Fruit fly (Drosophila melanogaster) whole organism, embryonic: ENCODE measurements around the gene mRpL48.

Experiments
- C15 ChIP-seq: fragments of 200-800 bp; sonication (Bioruptor generic); IDR thresholded peaks from 3 replicates; pipeline ENCODE4 v1.3.6; 2022; ENCODE audit warnings: missing biosample characterization, missing genetic modification characterization
- CG10209 ChIP-seq: fragments of 200-800 bp; sonication (Bioruptor generic); optimal IDR thresholded peaks from 3 replicates; lab custom pipeline; 2017; ENCODE audit warnings: missing biosample characterization, mild to moderate bottlenecking, missing genetic modification characterization, missing genetic modification reagents
- CG10431 ChIP-seq: fragments of 200-800 bp; sonication (Bioruptor generic); optimal IDR thresholded peaks from 3 replicates; lab custom pipeline; 2018; ENCODE audit warnings: missing biosample characterization, mild to moderate bottlenecking, missing genetic modification characterization
- CG10654 ChIP-seq: fragments of 200-800 bp; sonication (Bioruptor generic); optimal IDR thresholded peaks from 2 replicates; lab custom pipeline; 2016; ENCODE audit warnings: missing biosample characterization, missing genetic modification characterization
- CG10979 ChIP-seq: fragments of 200-800 bp; sonication (Bioruptor generic); optimal IDR thresholded peaks from 2 replicates; lab custom pipeline; 2018; ENCODE audit warnings: missing biosample characterization, mild to moderate bottlenecking, missing genetic modification characterization, moderate library complexity
- CG12219 ChIP-seq: fragments of 200-800 bp; sonication (Bioruptor generic); optimal IDR thresholded peaks from 3 replicates; lab custom pipeline; 2018; ENCODE audit warnings: missing biosample characterization, mild to moderate bottlenecking, missing genetic modification characterization
- CG12236 ChIP-seq: fragments of 200-800 bp; sonication (Bioruptor generic); optimal IDR thresholded peaks from 2 replicates; lab custom pipeline; 2016; ENCODE audit warnings: missing biosample characterization, missing genetic modification characterization
- CG12659 ChIP-seq: fragments of 200-800 bp; sonication (Bioruptor generic); optimal IDR thresholded peaks from 3 replicates; lab custom pipeline; 2017; ENCODE audit warnings: mild to moderate bottlenecking, missing biosample characterization, missing genetic modification reagents, missing genetic modification characterization
- CG14014 ChIP-seq: fragments of 200-800 bp; sonication (Bioruptor generic); IDR thresholded peaks from 2 replicates; pipeline ENCODE4 v1.3.6; 2022; ENCODE audit warnings: missing biosample characterization, missing genetic modification characterization
- CG14050 ChIP-seq: fragments of 200-800 bp; sonication (Bioruptor generic); IDR thresholded peaks from 3 replicates; pipeline ENCODE4 v1.3.6; 2022; ENCODE audit warnings: missing biosample characterization, missing genetic modification characterization
- CG14667 ChIP-seq: fragments of 200-800 bp; sonication (Bioruptor generic); IDR thresholded peaks from 2 replicates; pipeline ENCODE4 v1.3.6; 2022; ENCODE audit warnings: missing biosample characterization, missing genetic modification characterization
- CG14965 ChIP-seq: fragments of 200-800 bp; sonication (Bioruptor generic); optimal IDR thresholded peaks from 2 replicates; lab custom pipeline; 2016; ENCODE audit warnings: missing biosample characterization, missing genetic modification characterization, borderline replicate concordance
- CG1647 ChIP-seq: fragments of 200-800 bp; sonication (Bioruptor generic); optimal IDR thresholded peaks from 3 replicates; lab custom pipeline; 2016; ENCODE audit warnings: missing biosample characterization, missing genetic modification characterization
- CG2129 ChIP-seq: fragments of 200-800 bp; sonication (Bioruptor generic); IDR thresholded peaks from 2 replicates; pipeline ENCODE4 v1.3.6; 2022; ENCODE audit warnings: missing biosample characterization, missing genetic modification characterization; ENCODE audit not compliant: partially characterized antibody
- CG2199 ChIP-seq: fragments of 200-800 bp; sonication (Bioruptor generic); IDR thresholded peaks from 3 replicates; pipeline ENCODE4 v1.3.6; 2022; ENCODE audit warnings: missing biosample characterization, missing genetic modification characterization
- CG3726 ChIP-seq: fragments of 200-800 bp; sonication (Bioruptor generic); IDR thresholded peaks from 3 replicates; pipeline ENCODE4, ENCODE4 v1.3.6; 2022; ENCODE audit warnings: missing biosample characterization, missing genetic modification characterization
- CG3847 ChIP-seq: fragments of 200-800 bp; sonication (Bioruptor generic); IDR thresholded peaks from 2 replicates; pipeline ENCODE4 v1.3.6; 2022; ENCODE audit warnings: missing biosample characterization, missing genetic modification characterization
- CG6654 ChIP-seq: fragments of 200-800 bp; sonication (Bioruptor generic); optimal IDR thresholded peaks from 2 replicates; lab custom pipeline; 2017; ENCODE audit warnings: missing biosample characterization, mild to moderate bottlenecking, missing genetic modification characterization
- CG9797 ChIP-seq: fragments of 200-800 bp; sonication (Bioruptor generic); optimal IDR thresholded peaks from 3 replicates; lab custom pipeline; 2018; ENCODE audit warnings: missing biosample characterization, mild to moderate bottlenecking, missing genetic modification characterization
- E2f1 ChIP-seq: fragments of 200-800 bp; sonication (Bioruptor generic); IDR thresholded peaks from 2 replicates; pipeline ENCODE4 v1.3.6; 2022; ENCODE audit warnings: missing biosample characterization, missing genetic modification characterization
- Eip74EF ChIP-seq, 2 experiments: fragments of 200-800 bp in 1 of 2; fragments of >200 bp in 1 of 2; sonication (Bioruptor generic) in 1 of 2; optimal IDR thresholded peaks; 2 replicates each; lab custom pipeline; 2017 to 2019; ENCODE audit warnings: missing biosample characterization in 2 of 2, missing genetic modification characterization in 2 of 2, mild to moderate bottlenecking in 1 of 2, moderate library complexity in 1 of 2
- HHEX ChIP-seq: fragments of 200-800 bp; sonication (Bioruptor generic); optimal IDR thresholded peaks from 3 replicates; lab custom pipeline; 2017; ENCODE audit warnings: missing biosample characterization, mild to moderate bottlenecking, missing genetic modification characterization, missing genetic modification reagents
- Hr3 ChIP-seq: fragments of 200-800 bp; sonication (Bioruptor generic); optimal IDR thresholded peaks from 3 replicates; lab custom pipeline; 2016; ENCODE audit warnings: missing biosample characterization, missing genetic modification characterization
- Hr78 ChIP-seq, 2 experiments: fragments of 200-800 bp in 1 of 2; fragments of >200 bp in 1 of 2; sonication (Bioruptor generic) in 1 of 2; optimal IDR thresholded peaks; 2 replicates each; lab custom pipeline; 2017 to 2019; ENCODE audit warnings: missing biosample characterization in 2 of 2, missing genetic modification characterization in 2 of 2, mild to moderate bottlenecking in 1 of 2, moderate library complexity in 1 of 2
- Kr ChIP-seq: fragments of 200-800 bp; sonication (Bioruptor generic); optimal IDR thresholded peaks from 2 replicates; lab custom pipeline; 2017; ENCODE audit warnings: missing biosample characterization, mild to moderate bottlenecking, missing genetic modification characterization
- Max ChIP-seq: fragments of 200-800 bp; sonication (Bioruptor generic); optimal IDR thresholded peaks from 2 replicates; lab custom pipeline; 2016; ENCODE audit warnings: missing biosample characterization, mild to moderate bottlenecking, missing genetic modification characterization
- Mes4 ChIP-seq: fragments of 200-800 bp; sonication (Bioruptor generic); optimal IDR thresholded peaks from 2 replicates; lab custom pipeline; 2016; ENCODE audit warnings: missing biosample characterization, missing genetic modification characterization
- NK7.1 ChIP-seq: fragments of 200-800 bp; sonication (Bioruptor generic); optimal IDR thresholded peaks from 3 replicates; lab custom pipeline; 2016; ENCODE audit warnings: missing biosample characterization, missing genetic modification characterization
- Rfx ChIP-seq: fragments of 200-800 bp; sonication (Bioruptor generic); IDR thresholded peaks from 2 replicates; pipeline ENCODE4 v1.3.6; 2022; ENCODE audit warnings: missing biosample characterization, missing genetic modification characterization
- abd-A ChIP-seq: fragments of 200-800 bp; sonication (Bioruptor generic); optimal IDR thresholded peaks from 3 replicates; lab custom pipeline; 2019; ENCODE audit warnings: missing biosample characterization, mild to moderate bottlenecking, missing genetic modification characterization, moderate library complexity
- caup ChIP-seq: fragments of 200-800 bp; sonication (Bioruptor generic); optimal IDR thresholded peaks from 3 replicates; lab custom pipeline; 2017; ENCODE audit warnings: missing biosample characterization, mild to moderate bottlenecking, missing genetic modification characterization, moderate library complexity; ENCODE audit not compliant: severe bottlenecking
- croc ChIP-seq: fragments of 200-800 bp; sonication (Bioruptor generic); conservative IDR thresholded peaks from 3 replicates; pipeline ENCODE4 v1.3.6; 2022; ENCODE audit warnings: missing biosample characterization, missing genetic modification characterization
- dm ChIP-seq: fragments of 200-800 bp; sonication (Bioruptor generic); optimal IDR thresholded peaks from 3 replicates; lab custom pipeline; 2016; ENCODE audit warnings: missing biosample characterization, missing genetic modification characterization
- gem ChIP-seq: fragments of 200-800 bp; sonication (Bioruptor generic); optimal IDR thresholded peaks from 2 replicates; lab custom pipeline; 2019; ENCODE audit warnings: missing biosample characterization, mild to moderate bottlenecking, missing genetic modification characterization, moderate library complexity
- grau ChIP-seq: fragments of 200-800 bp; optimal IDR thresholded peaks from 3 replicates; lab custom pipeline; 2019; ENCODE audit warnings: missing biosample characterization, mild to moderate bottlenecking, missing genetic modification characterization, moderate library complexity
- gro ChIP-seq: fragments of 200-800 bp; sonication (Bioruptor generic); optimal IDR thresholded peaks from 2 replicates; lab custom pipeline; 2016; ENCODE audit warnings: missing biosample characterization, missing genetic modification characterization
- jing ChIP-seq: fragments of 200-800 bp; sonication (Bioruptor generic); optimal IDR thresholded peaks from 2 replicates; lab custom pipeline; 2018; ENCODE audit warnings: missing biosample characterization, mild to moderate bottlenecking, missing genetic modification characterization
- kni ChIP-seq: fragments of 200-800 bp; sonication (Bioruptor generic); optimal IDR thresholded peaks from 3 replicates; lab custom pipeline; 2017; ENCODE audit warnings: mild to moderate bottlenecking, missing biosample characterization, missing genetic modification reagents, missing genetic modification characterization
- nmo ChIP-seq: fragments of 200-800 bp; sonication (Bioruptor generic); optimal IDR thresholded peaks from 2 replicates; lab custom pipeline; 2018; ENCODE audit warnings: missing biosample characterization, mild to moderate bottlenecking, missing genetic modification characterization, moderate library complexity
- oc ChIP-seq: fragments of 200-800 bp; sonication (Bioruptor generic); optimal IDR thresholded peaks from 2 replicates; lab custom pipeline; 2018; ENCODE audit warnings: missing biosample characterization, mild to moderate bottlenecking, missing genetic modification characterization, moderate library complexity
- odd ChIP-seq: fragments of 200-800 bp; sonication (Bioruptor generic); optimal IDR thresholded peaks from 2 replicates; lab custom pipeline; 2017; ENCODE audit warnings: missing biosample characterization, mild to moderate bottlenecking, missing genetic modification characterization
- pfk ChIP-seq: fragments of 200-800 bp; sonication (Bioruptor generic); optimal IDR thresholded peaks from 2 replicates; lab custom pipeline; 2018; ENCODE audit warnings: missing biosample characterization, mild to moderate bottlenecking, missing genetic modification characterization, moderate library complexity
- scrt ChIP-seq: fragments of 200-800 bp; sonication (Bioruptor generic); optimal IDR thresholded peaks from 2 replicates; lab custom pipeline; 2018; ENCODE audit warnings: missing biosample characterization, mild to moderate bottlenecking, missing genetic modification characterization, moderate library complexity
- sisA ChIP-seq: fragments of 200-800 bp; sonication (Bioruptor generic); IDR thresholded peaks from 2 replicates; pipeline ENCODE4 v1.3.6; 2022; ENCODE audit warnings: missing biosample characterization, missing genetic modification characterization
- tgo ChIP-seq: fragments of 200-800 bp; sonication (Bioruptor generic); IDR thresholded peaks from 3 replicates; pipeline ENCODE4 v1.3.6; 2022; ENCODE audit warnings: missing biosample characterization, missing genetic modification characterization
- ttk ChIP-seq: fragments of 200-800 bp; sonication (Bioruptor generic); IDR thresholded peaks from 2 replicates; pipeline ENCODE4 v2.1.2; 2022; ENCODE audit warnings: missing biosample characterization, missing genetic modification characterization
- unpg ChIP-seq: fragments of 200-800 bp; sonication (Bioruptor generic); optimal IDR thresholded peaks from 3 replicates; lab custom pipeline; 2018; ENCODE audit warnings: missing biosample characterization, mild to moderate bottlenecking, missing genetic modification characterization, moderate library complexity
- usp ChIP-seq: fragments of >200 bp; optimal IDR thresholded peaks from 2 replicates; lab custom pipeline; 2017; ENCODE audit warnings: missing biosample characterization, missing genetic modification characterization

Gene mRpL48

DNA sequence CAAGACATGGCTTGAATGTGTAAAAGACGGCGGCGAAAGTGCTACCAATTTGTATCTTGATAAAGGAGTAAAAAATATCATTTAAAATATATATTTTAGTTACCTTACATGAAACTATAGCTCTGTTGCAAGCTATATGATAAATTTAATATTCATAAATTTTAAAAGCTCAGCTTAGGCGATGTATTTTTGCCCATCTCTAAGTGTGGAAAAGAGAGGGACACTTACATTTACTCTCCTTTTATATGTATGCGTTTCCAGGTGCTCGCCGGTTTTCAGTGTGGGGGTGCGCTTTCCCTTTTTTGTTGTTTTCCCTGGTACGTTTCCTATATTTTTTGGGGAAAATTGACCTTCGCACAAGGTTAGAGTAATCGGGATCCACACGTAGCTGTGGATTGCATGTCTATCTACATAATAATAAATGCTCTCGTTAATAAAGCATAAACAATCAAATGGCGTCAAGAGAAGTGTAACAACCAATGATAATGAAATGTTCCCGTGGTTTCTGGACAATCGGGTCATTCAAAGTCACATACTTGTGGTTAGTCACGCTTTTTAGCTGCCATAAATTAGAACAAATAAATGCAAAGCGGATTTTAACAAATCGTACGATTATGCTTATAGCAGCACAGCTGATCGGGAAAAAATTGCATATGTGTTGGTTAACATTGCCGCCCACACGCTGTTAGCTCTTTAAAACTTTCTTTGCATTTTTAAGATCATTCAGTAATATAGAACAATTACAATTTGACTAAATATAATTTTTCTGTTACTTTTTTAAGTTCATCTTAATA, 17.8 kb downstream of the mRpL48 start (continued):
- TF ChIP-seq Rfx (GFP tag; lab: Robert Waterston, UW) (peak; percentile 98), usp (no peak), Mes4 (GFP tag; lab: Kevin White, UChicago) (peak; percentile 74), NK7.1 (GFP tag; lab: Kevin White, UChicago) (peak; percentile 74), jing (GFP tag; lab: Kevin White, UChicago) (peak; percentile 90), pfk (peak; percentile 63), CG10979 (tag; lab: Kevin White, UChicago) (peak; percentile 95), nmo (GFP tag; lab: Kevin White, UChicago) (peak; percentile 98), C15 (GFP tag; lab: Robert Waterston, UW) (peak; percentile 91), CG10654 (GFP tag; lab: Kevin White, UChicago) (peak; percentile 93), CG3847 (GFP tag; lab: Robert Waterston, UW) (peak; percentile 99), CG2129 (peak; percentile 88), E2f1 (peak; percentile 95), CG14014 (GFP tag; lab: Robert Waterston, UW) (peak; percentile 97), Hr78 (GFP tag; optimal IDR thresholded peaks at IDR 0.05; lab: Kevin White, UChicago) (peak in 1 of 2 experiments; percentile 94), oc (tag; lab: Kevin White, UChicago) (peak; percentile 97), abd-A (peak; percentile 94), croc (GFP tag; lab: Robert Waterston, UW) (peak; percentile 96), CG6654 (GFP tag; lab: Kevin White, UChicago) (peak; percentile 69), grau (tag; lab: Kevin White, UChicago) (peak; percentile 98), Hr3 (peak; percentile 97), caup (GFP tag; lab: Kevin White, UChicago) (peak; percentile 99), sisA (GFP tag; lab: Robert Waterston, UW) (peak; percentile 95), kni (GFP tag; lab: Kevin White, UChicago) (peak; percentile 98), Eip74EF (GFP tag; optimal IDR thresholded peaks at IDR 0.05; lab: Kevin White, UChicago) (peak in 1 of 2 experiments; percentile 97), CG12219 (GFP tag; lab: Kevin White, UChicago) (peak; percentile 95), CG14965 (GFP tag; lab: Kevin White, UChicago) (no peak), HHEX (GFP tag; lab: Kevin White, UChicago) (peak; percentile 96), CG14667 (GFP tag; lab: Robert Waterston, UW) (peak; percentile 88), Kr (GFP tag; lab: Kevin White, UChicago) (peak; percentile 81), CG9797 (GFP tag; lab: Kevin White, UChicago) (peak; percentile 49), unpg (GFP tag; lab: Kevin White, UChicago) (peak; percentile 98), CG2199 (GFP tag; lab: Robert Waterston, UW) (peak; percentile 69; the same call in 2 of the 3 replicates), ttk (peak; percentile 93), scrt (peak; percentile 93), CG10209 (GFP tag; lab: Kevin White, UChicago) (peak; percentile 98), gro (GFP tag; lab: Kevin White, UChicago) (peak; percentile 66), CG1647 (peak; percentile 81), dm (GFP tag; lab: Kevin White, UChicago) (peak; percentile 78), CG14050 (GFP tag; lab: Robert Waterston, UW) (peak; percentile 94), CG3726 (GFP tag; lab: Robert Waterston, UW) (peak; percentile 88; the same call in 2 of the 3 replicates), CG12659 (GFP tag; lab: Kevin White, UChicago) (peak; percentile 99), tgo (GFP tag; lab: Robert Waterston, UW) (peak; percentile 97), CG10431 (peak; percentile 98), odd (GFP tag; lab: Kevin White, UChicago) (peak; percentile 99), CG12236 (GFP tag; lab: Kevin White, UChicago) (peak; percentile 69), gem (peak; percentile 99), Max (GFP tag; lab: Kevin White, UChicago) (peak; percentile 95)
